Fruit fly (Drosophila melanogaster) whole organism, prepupa: ENCODE data around the gene nyo.

Source experiments
- CG10631 ChIP-seq: fragments of 200-800 bp; sonication (Bioruptor generic); optimal IDR thresholded peaks from 2 replicates; lab custom pipeline; 2016; ENCODE audit warnings: missing biosample characterization, missing genetic modification characterization
- CG11762 ChIP-seq: fragments of 200-800 bp; sonication (Bioruptor generic); optimal IDR thresholded peaks from 3 replicates; lab custom pipeline; 2016; ENCODE audit warnings: missing biosample characterization, missing genetic modification characterization; ENCODE audit not compliant: insufficient read depth
- CG11902 ChIP-seq: fragments of 200-800 bp; sonication (Bioruptor generic); optimal IDR thresholded peaks from 3 replicates; lab custom pipeline; 2016; ENCODE audit warnings: missing biosample characterization, missing genetic modification characterization
- CG15336 ChIP-seq: fragments of 200-800 bp; sonication (Bioruptor generic); IDR thresholded peaks from 2 replicates; pipeline ENCODE4 v1.3.6; 2022; ENCODE audit warnings: missing biosample characterization, missing genetic modification characterization
- CG1621 ChIP-seq: fragments of 200-800 bp; sonication (Bioruptor generic); optimal IDR thresholded peaks from 3 replicates; lab custom pipeline; 2018; ENCODE audit warnings: missing biosample characterization, mild to moderate bottlenecking, missing genetic modification characterization
- CG16779 ChIP-seq: fragments of 200-800 bp; sonication (Bioruptor generic); optimal IDR thresholded peaks from 3 replicates; lab custom pipeline; 2017; ENCODE audit warnings: missing biosample characterization, mild to moderate bottlenecking, missing genetic modification characterization
- CG3032 ChIP-seq: fragments of 200-800 bp; optimal IDR thresholded peaks from 2 replicates; lab custom pipeline; 2019; ENCODE audit warnings: missing biosample characterization, mild to moderate bottlenecking, missing genetic modification characterization, moderate library complexity
- CG31627 ChIP-seq: fragments of 200-800 bp; sonication (Bioruptor generic); optimal IDR thresholded peaks from 3 replicates; lab custom pipeline; 2016; ENCODE audit warnings: missing biosample characterization, missing genetic modification characterization
- CG32006 ChIP-seq: fragments of 200-800 bp; sonication (Bioruptor generic); optimal IDR thresholded peaks from 3 replicates; lab custom pipeline; 2017; ENCODE audit warnings: missing biosample characterization, mild to moderate bottlenecking, missing genetic modification characterization
- CG34406 ChIP-seq: fragments of 200-800 bp; sonication (Bioruptor generic); optimal IDR thresholded peaks from 3 replicates; lab custom pipeline; 2016; ENCODE audit warnings: missing biosample characterization, missing genetic modification characterization
- CG3919 ChIP-seq: fragments of 200-800 bp; sonication (Bioruptor generic); optimal IDR thresholded peaks from 3 replicates; lab custom pipeline; 2016; ENCODE audit warnings: missing biosample characterization, missing genetic modification characterization
- CG4318 ChIP-seq: fragments of 200-800 bp; sonication (Bioruptor generic); optimal IDR thresholded peaks from 3 replicates; lab custom pipeline; 2017; ENCODE audit warnings: missing biosample characterization, mild to moderate bottlenecking, missing genetic modification characterization
- CG6163 ChIP-seq: fragments of 200-800 bp; sonication (Bioruptor generic); IDR thresholded peaks from 3 replicates; pipeline ENCODE4 v1.3.6; 2022; ENCODE audit warnings: missing biosample characterization, missing genetic modification characterization
- CG6276 ChIP-seq: fragments of 200-800 bp; sonication (Bioruptor generic); optimal IDR thresholded peaks from 2 replicates; lab custom pipeline; 2017; ENCODE audit warnings: missing biosample characterization, mild to moderate bottlenecking, missing genetic modification characterization
- CG6792 ChIP-seq: fragments of 200-800 bp; sonication (Bioruptor generic); optimal IDR thresholded peaks from 3 replicates; lab custom pipeline; 2016; ENCODE audit warnings: missing biosample characterization, missing genetic modification characterization
- CG6854 ChIP-seq: fragments of 200-800 bp; sonication (Bioruptor generic); optimal IDR thresholded peaks from 2 replicates; lab custom pipeline; 2017; ENCODE audit warnings: missing biosample characterization, mild to moderate bottlenecking, missing genetic modification characterization
- CG7368 ChIP-seq: fragments of 200-800 bp; sonication (Bioruptor generic); optimal IDR thresholded peaks from 3 replicates; lab custom pipeline; 2016; ENCODE audit warnings: missing biosample characterization, missing genetic modification characterization
- CG8119 ChIP-seq: fragments of 200-800 bp; sonication (Bioruptor generic); IDR thresholded peaks from 3 replicates; pipeline ENCODE4 v1.3.6; 2022; ENCODE audit warnings: missing biosample characterization, missing genetic modification characterization
- CG8632 ChIP-seq: fragments of 200-800 bp; sonication (Bioruptor generic); optimal IDR thresholded peaks from 3 replicates; lab custom pipeline; 2016; ENCODE audit warnings: missing biosample characterization, missing genetic modification characterization
- CG9139 ChIP-seq: fragments of 200-800 bp; sonication (Bioruptor generic); optimal IDR thresholded peaks from 3 replicates; lab custom pipeline; 2017; ENCODE audit warnings: missing biosample characterization, mild to moderate bottlenecking, missing genetic modification characterization
- Ets21C ChIP-seq: fragments of 200-800 bp; sonication (Bioruptor generic); optimal IDR thresholded peaks from 3 replicates; lab custom pipeline; 2016; ENCODE audit warnings: missing biosample characterization, missing genetic modification characterization
- Gug ChIP-seq: fragments of 200-800 bp; sonication (Bioruptor generic); IDR thresholded peaks from 2 replicates; pipeline ENCODE4 v1.3.6; 2022; ENCODE audit warnings: missing biosample characterization, missing genetic modification characterization
- Hr38 ChIP-seq: sonication (Bioruptor generic); optimal IDR thresholded peaks from 2 replicates; lab custom pipeline; 2016; ENCODE audit warnings: missing biosample characterization, missing genetic modification characterization
- Hr39 ChIP-seq: fragments of 200-800 bp; sonication (Bioruptor generic); optimal IDR thresholded peaks from 2 replicates; lab custom pipeline; 2016; ENCODE audit warnings: missing biosample characterization, missing genetic modification characterization
- Hr4 ChIP-seq: fragments of 200-800 bp; sonication (Bioruptor generic); optimal IDR thresholded peaks from 3 replicates; lab custom pipeline; 2016; ENCODE audit warnings: missing biosample characterization, missing genetic modification characterization
- Lpt ChIP-seq: fragments of 200-800 bp; sonication (Bioruptor generic); optimal IDR thresholded peaks from 3 replicates; lab custom pipeline; 2016; ENCODE audit warnings: missing biosample characterization, missing genetic modification characterization
- Met ChIP-seq: fragments of 200-800 bp; sonication (Bioruptor generic); optimal IDR thresholded peaks from 3 replicates; lab custom pipeline; 2016; ENCODE audit warnings: missing biosample characterization, missing genetic modification characterization
- OdsH ChIP-seq: fragments of 200-800 bp; sonication (Bioruptor generic); optimal IDR thresholded peaks from 3 replicates; lab custom pipeline; 2016; ENCODE audit warnings: missing biosample characterization, missing genetic modification characterization
- Smox ChIP-seq: fragments of 200-800 bp; sonication (Bioruptor generic); optimal IDR thresholded peaks from 3 replicates; lab custom pipeline; 2016; ENCODE audit warnings: missing biosample characterization, missing genetic modification characterization
- Sox102F ChIP-seq: fragments of 200-800 bp; sonication (Bioruptor generic); optimal IDR thresholded peaks from 2 replicates; lab custom pipeline; 2016; ENCODE audit warnings: missing biosample characterization, mild to moderate bottlenecking, missing genetic modification characterization
- Sox14 ChIP-seq: fragments of 200-800 bp; sonication (Bioruptor generic); optimal IDR thresholded peaks from 3 replicates; lab custom pipeline; 2016; ENCODE audit warnings: missing biosample characterization, missing genetic modification characterization
- Sox15 ChIP-seq: fragments of 200-800 bp; sonication (Bioruptor generic); optimal IDR thresholded peaks from 3 replicates; lab custom pipeline; 2016; ENCODE audit warnings: missing biosample characterization, missing genetic modification characterization
- acj6 ChIP-seq: fragments of 200-800 bp; sonication (Bioruptor generic); optimal IDR thresholded peaks from 3 replicates; lab custom pipeline; 2016; ENCODE audit warnings: missing biosample characterization, missing genetic modification characterization
- cyc ChIP-seq: fragments of 200-800 bp; sonication (Bioruptor generic); optimal IDR thresholded peaks from 3 replicates; lab custom pipeline; 2016; ENCODE audit warnings: missing biosample characterization, missing genetic modification characterization
- dac ChIP-seq: fragments of 200-800 bp; sonication (Bioruptor generic); optimal IDR thresholded peaks from 2 replicates; lab custom pipeline; 2017; ENCODE audit warnings: missing biosample characterization, mild to moderate bottlenecking, missing genetic modification characterization
- eg ChIP-seq: fragments of 200-800 bp; sonication (Bioruptor generic); IDR thresholded peaks from 3 replicates; pipeline ENCODE4 v1.3.6; 2022; ENCODE audit warnings: missing biosample characterization, missing genetic modification characterization
- esn ChIP-seq: fragments of 200-800 bp; sonication (Bioruptor generic); optimal IDR thresholded peaks from 2 replicates; lab custom pipeline; 2016; ENCODE audit warnings: missing biosample characterization, mild to moderate bottlenecking, missing genetic modification characterization, moderate library complexity
- fd59A ChIP-seq: fragments of 200-800 bp; sonication (Bioruptor generic); optimal IDR thresholded peaks from 2 replicates; lab custom pipeline; 2017; ENCODE audit warnings: missing biosample characterization, mild to moderate bottlenecking, missing genetic modification characterization, missing genetic modification reagents
- fd85E ChIP-seq: fragments of 200-800 bp; sonication (Bioruptor generic); optimal IDR thresholded peaks from 3 replicates; lab custom pipeline; 2016; ENCODE audit warnings: missing biosample characterization, missing genetic modification characterization
- fkh ChIP-seq: fragments of 200-800 bp; sonication (Bioruptor generic); optimal IDR thresholded peaks from 3 replicates; lab custom pipeline; 2017; ENCODE audit warnings: missing biosample characterization, mild to moderate bottlenecking, missing genetic modification characterization, moderate library complexity
- net ChIP-seq: fragments of 200-800 bp; sonication (Bioruptor generic); optimal IDR thresholded peaks from 3 replicates; lab custom pipeline; 2016; ENCODE audit warnings: missing biosample characterization, missing genetic modification characterization
- salr ChIP-seq, 2 experiments: fragments of 200-800 bp; sonication (Bioruptor generic); optimal IDR thresholded peaks; 3 replicates each; lab custom pipeline; 2016 to 2018; ENCODE audit warnings: missing biosample characterization in 2 of 2, missing genetic modification characterization in 2 of 2, mild to moderate bottlenecking in 1 of 2
- spab ChIP-seq: fragments of 200-800 bp; sonication (Bioruptor generic); optimal IDR thresholded peaks from 2 replicates; lab custom pipeline; 2017; ENCODE audit warnings: missing biosample characterization, mild to moderate bottlenecking, missing genetic modification characterization, missing genetic modification reagents
- ss ChIP-seq, 2 experiments: fragments of 200-800 bp; sonication (Bioruptor generic); optimal IDR thresholded peaks; 2 replicates in 1 of 2; 3 replicates in 1 of 2; lab custom pipeline; 2017 to 2018; ENCODE audit warnings: mild to moderate bottlenecking in 2 of 2, missing biosample characterization in 2 of 2, missing genetic modification characterization in 2 of 2, moderate library complexity in 1 of 2
- svp ChIP-seq: fragments of 200-800 bp; sonication (Bioruptor generic); peaks from one replicate; lab custom pipeline; 2016; ENCODE audit warnings: missing biosample characterization, missing genetic modification characterization
- topi ChIP-seq: fragments of 200-800 bp; sonication (Bioruptor generic); optimal IDR thresholded peaks from 3 replicates; lab custom pipeline; 2016; ENCODE audit warnings: missing biosample characterization, missing genetic modification characterization
- vri ChIP-seq: fragments of 200-800 bp; sonication (Bioruptor generic); optimal IDR thresholded peaks from 3 replicates; lab custom pipeline; 2016; ENCODE audit warnings: missing biosample characterization, mild to moderate bottlenecking, missing genetic modification characterization

The nyo gene

dm6 chr3R:31542721-31543120 is at the start of gene nyo:
Gene nyo (plus strand): TSS chr3R:31543032.
- TF ChIP-seq CG6792 (GFP tag; lab: Kevin White, UChicago) (no peak), cyc (GFP tag; lab: Kevin White, UChicago) (no peak), CG8119 (GFP tag; lab: Robert Waterston, UW) (no peak), CG7368 (GFP tag; lab: Kevin White, UChicago) (no peak), Hr38 (no peak), ss (GFP tag; optimal IDR thresholded peaks at IDR 0.05; lab: Kevin White, UChicago) (no peak), CG9139 (no peak), esn (GFP tag; lab: Kevin White, UChicago) (no peak), eg (GFP tag; lab: Robert Waterston, UW) (no peak)

dm6 chr3R:31499114-31499513 is 43.7 kb upstream of the nyo start, which contains the start of gene mey:
Gene mey (plus strand): TSS chr3R:31499235.
- TF ChIP-seq eg (GFP tag; lab: Robert Waterston, UW) (0 out of 3 replicates have a peak, but pooled peaks have one; percentile 26), CG11762 (GFP tag; lab: Kevin White, UChicago) (no peak)
- TF ChIP-seq, all 60 proteins: peak for 1

- no peak for TF ChIP-seq fd59A (GFP tag; lab: Kevin White, UChicago)
- TF ChIP-seq CG6163 (GFP tag; lab: Robert Waterston, UW), result 0 out of 3 replicates have a peak, but pooled peaks have one; percentile 55
- peak; percentile 32 for TF ChIP-seq CG6792 (GFP tag; lab: Kevin White, UChicago)
- peak; percentile 32 for TF ChIP-seq acj6
- no peak for TF ChIP-seq CG1621 (tag; lab: Kevin White, UChicago)
- TF ChIP-seq ss (GFP tag; optimal IDR thresholded peaks at IDR 0.05; lab: Kevin White, UChicago), result peak in 1 of 2 experiments; percentile 67
- no peak for TF ChIP-seq CG4318 (GFP tag; lab: Kevin White, UChicago)
- peak; percentile 58 for TF ChIP-seq svp (GFP tag; lab: Kevin White, UChicago)
- peak; percentile 4 for TF ChIP-seq CG34406 (GFP tag; lab: Kevin White, UChicago)
- TF ChIP-seq Hr38, result no peak
- TF ChIP-seq Met, result peak; percentile 30
- no peak for TF ChIP-seq Sox102F (GFP tag; lab: Kevin White, UChicago)
- no peak for TF ChIP-seq fkh (GFP tag; lab: Kevin White, UChicago)
- no peak for TF ChIP-seq Sox15 (GFP tag; lab: Kevin White, UChicago)
- TF ChIP-seq Hr4, result peak; percentile 16
- no peak for TF ChIP-seq dac (GFP tag; lab: Kevin White, UChicago)
- TF ChIP-seq CG31627 (GFP tag; lab: Kevin White, UChicago), result peak; percentile 18
- TF ChIP-seq topi, result peak; percentile 31
- TF ChIP-seq CG6276 (GFP tag; lab: Kevin White, UChicago), result no peak
- peak; percentile 31 for TF ChIP-seq CG32006 (GFP tag; lab: Kevin White, UChicago)
- peak; percentile 17 for TF ChIP-seq CG8632 (GFP tag; lab: Kevin White, UChicago)
- TF ChIP-seq CG11762 (GFP tag; lab: Kevin White, UChicago), result no peak
- TF ChIP-seq CG16779 (tag; lab: Kevin White, UChicago), result no peak
- peak; percentile 41 for TF ChIP-seq spab (GFP tag; lab: Kevin White, UChicago)
- TF ChIP-seq CG11902 (GFP tag; lab: Kevin White, UChicago), result no peak
- TF ChIP-seq CG7368 (GFP tag; lab: Kevin White, UChicago), result no peak
- no peak for TF ChIP-seq CG15336 (GFP tag; lab: Robert Waterston, UW)
- TF ChIP-seq vri (GFP tag; lab: Kevin White, UChicago), result no peak
- TF ChIP-seq net (GFP tag; lab: Kevin White, UChicago), result no peak
- TF ChIP-seq CG10631 (GFP tag; lab: Kevin White, UChicago), result peak; percentile 39
- TF ChIP-seq salr (GFP tag; optimal IDR thresholded peaks at IDR 0.05; lab: Kevin White, UChicago), result peak in 1 of 2 experiments; percentile 25
- TF ChIP-seq Ets21C (GFP tag; lab: Kevin White, UChicago), result no peak
- peak; percentile 32 for TF ChIP-seq Sox14 (GFP tag; lab: Kevin White, UChicago)
- TF ChIP-seq CG3032, result peak; percentile 53
- TF ChIP-seq fd85E (GFP tag; lab: Kevin White, UChicago), result no peak
- no peak for TF ChIP-seq CG6854
- TF ChIP-seq Hr39 (GFP tag; lab: Kevin White, UChicago), result peak; percentile 12
- TF ChIP-seq Lpt, result no peak
- TF ChIP-seq Smox, result peak; percentile 8
- peak; percentile 24 for TF ChIP-seq OdsH (GFP tag; lab: Kevin White, UChicago)
- no peak for TF ChIP-seq cyc (GFP tag; lab: Kevin White, UChicago)
- TF ChIP-seq Gug, result no peak
- TF ChIP-seq CG3919 (GFP tag; lab: Kevin White, UChicago), result peak; percentile 46
Measured at dm6 chr3R:31503665-31504064, 39.2 kb upstream of the nyo start.
